Worm (Caenorhabditis elegans) whole organism, L3 larva: ENCODE results near the gene mdt-30.

Experiments used
- ama-1 ChIP-seq: fragments of 150-350 bp; optimal IDR thresholded peaks from 2 replicates; lab custom pipeline; 2018
- fkh-10 ChIP-seq: sonication (generic microtip); optimal IDR thresholded peaks from 2 replicates; lab custom pipeline; 2017; ENCODE audit warnings: missing biosample characterization, missing genetic modification reagents, missing genetic modification characterization
- fos-1 ChIP-seq: fragments of 150-350 bp; optimal IDR thresholded peaks from 2 replicates; lab custom pipeline; 2014; ENCODE audit warnings: missing biosample characterization, missing genetic modification characterization
- lin-39 ChIP-seq: fragments of 150-350 bp; optimal IDR thresholded peaks from 2 replicates; lab custom pipeline; 2018; ENCODE audit warnings: missing biosample characterization, missing genetic modification reagents, missing genetic modification characterization
- pqm-1 ChIP-seq: fragments of 150-350 bp; optimal IDR thresholded peaks from 2 replicates; lab custom pipeline; 2017; ENCODE audit warnings: missing biosample characterization, missing genetic modification characterization, inconsistent platforms
- unc-39 ChIP-seq: sonication (generic microtip); optimal IDR thresholded peaks from 4 replicates; lab custom pipeline; 2017; ENCODE audit warnings: missing biosample characterization, missing genetic modification characterization
- ztf-11 ChIP-seq: fragments of 150-350 bp; optimal IDR thresholded peaks from 2 replicates; lab custom pipeline; 2014; ENCODE audit warnings: missing biosample characterization, missing genetic modification characterization

ce11 chrIII:8045734-8046133, 17.9 kb upstream of the mdt-30 start, which contains the start of gene K12H4.3:
- no peak for TF ChIP-seq ztf-11 (tag; lab: Kevin White, UChicago)
- TF ChIP-seq fkh-10, result no peak
- TF ChIP-seq pqm-1 (tag; lab: Kevin White, UChicago), result no peak
- TF ChIP-seq unc-39 (tag; lab: Kevin White, UChicago), result no peak
- TF ChIP-seq fos-1 (tag; lab: Kevin White, UChicago), result no peak
- TF ChIP-seq ama-1, result no peak
- no peak for TF ChIP-seq lin-39 (tag; lab: Kevin White, UChicago)
